Fruit fly (Drosophila melanogaster): Measurements from ENCODE around the gene asun.

DNA sequence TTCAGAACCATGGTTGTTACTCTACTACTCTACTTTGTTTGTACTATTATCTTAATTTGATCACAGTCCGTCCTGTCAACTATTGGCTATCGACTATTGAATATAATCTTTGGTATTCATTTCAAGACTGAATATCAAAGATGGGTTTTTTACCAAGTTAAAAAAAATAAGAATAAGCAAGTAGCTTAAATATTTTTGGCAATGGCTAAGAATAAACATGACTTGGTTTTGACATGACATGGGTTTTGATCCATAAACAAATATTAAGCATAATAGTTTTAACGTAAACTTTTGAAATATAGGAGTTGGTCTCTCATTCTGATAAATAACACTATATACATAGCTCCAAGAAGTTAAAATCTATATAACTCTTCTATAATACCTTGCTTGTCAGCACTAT, 22.2 kb upstream of the asun start:
- TF ChIP-seq h (optimal IDR thresholded peaks at IDR 0.05) (no peak), insv (optimal IDR thresholded peaks at IDR 0.05) (no peak), Sin3A (optimal IDR thresholded peaks at IDR 0.05) (no peak)
